Fruit fly (Drosophila melanogaster): Measurements from ENCODE around the gene aus.

DNA sequence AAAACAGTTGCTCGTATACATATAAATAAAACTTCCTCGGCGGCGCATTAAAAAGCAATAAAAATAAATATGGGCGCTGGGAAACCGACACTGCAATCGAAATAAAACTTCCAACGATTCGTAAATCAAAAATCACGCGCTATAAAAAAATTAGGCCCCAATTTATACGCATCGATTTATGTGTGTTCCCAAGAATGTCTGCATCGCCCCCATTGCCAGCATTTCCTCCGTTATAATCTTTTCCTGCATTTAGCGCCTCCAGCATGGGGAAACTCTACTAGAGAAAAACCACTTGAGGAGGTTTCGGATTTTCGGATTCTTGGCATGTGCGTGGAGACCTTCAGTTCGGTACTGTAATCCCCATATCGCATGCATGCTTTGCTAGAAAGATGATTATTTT, 6.2 kb downstream of the aus start:
- no peak for TF ChIP-seq pan (optimal IDR thresholded peaks at IDR 0.05)
- no peak for TF ChIP-seq psq (optimal IDR thresholded peaks at IDR 0.05)
- no peak for TF ChIP-seq EcR (GFP tag; optimal IDR thresholded peaks at IDR 0.05)
- TF ChIP-seq Dll (optimal IDR thresholded peaks at IDR 0.05) = no peak
- TF ChIP-seq usp (GFP tag; optimal IDR thresholded peaks at IDR 0.05) = no peak

All from whole organism.